Fruit fly (Drosophila melanogaster) whole organism: ENCODE measurements around the gene CG9813.

ENCODE experiments used
- CG8478 ChIP-seq: fragments of >200 bp; optimal IDR thresholded peaks from 2 replicates; lab custom pipeline; 2018; ENCODE audit warnings: inconsistent platforms
- Dll ChIP-seq: fragments of >200 bp; optimal IDR thresholded peaks from 2 replicates; lab custom pipeline; 2017
- EcR ChIP-seq, 2 experiments: fragments of >200 bp; optimal IDR thresholded peaks; 2 replicates each; lab custom pipeline; 2017; ENCODE audit warnings: missing biosample characterization in 2 of 2, missing genetic modification characterization in 2 of 2, missing genetic modification reagents in 2 of 2
- pan ChIP-seq: fragments of >200 bp; optimal IDR thresholded peaks from 2 replicates; lab custom pipeline; 2017
- psq ChIP-seq: fragments of >200 bp; optimal IDR thresholded peaks from 2 replicates; lab custom pipeline; 2017
- usp ChIP-seq: fragments of >200 bp; optimal IDR thresholded peaks from 2 replicates; lab custom pipeline; 2017; ENCODE audit warnings: missing biosample characterization, missing genetic modification characterization, mixed read lengths

DNA sequence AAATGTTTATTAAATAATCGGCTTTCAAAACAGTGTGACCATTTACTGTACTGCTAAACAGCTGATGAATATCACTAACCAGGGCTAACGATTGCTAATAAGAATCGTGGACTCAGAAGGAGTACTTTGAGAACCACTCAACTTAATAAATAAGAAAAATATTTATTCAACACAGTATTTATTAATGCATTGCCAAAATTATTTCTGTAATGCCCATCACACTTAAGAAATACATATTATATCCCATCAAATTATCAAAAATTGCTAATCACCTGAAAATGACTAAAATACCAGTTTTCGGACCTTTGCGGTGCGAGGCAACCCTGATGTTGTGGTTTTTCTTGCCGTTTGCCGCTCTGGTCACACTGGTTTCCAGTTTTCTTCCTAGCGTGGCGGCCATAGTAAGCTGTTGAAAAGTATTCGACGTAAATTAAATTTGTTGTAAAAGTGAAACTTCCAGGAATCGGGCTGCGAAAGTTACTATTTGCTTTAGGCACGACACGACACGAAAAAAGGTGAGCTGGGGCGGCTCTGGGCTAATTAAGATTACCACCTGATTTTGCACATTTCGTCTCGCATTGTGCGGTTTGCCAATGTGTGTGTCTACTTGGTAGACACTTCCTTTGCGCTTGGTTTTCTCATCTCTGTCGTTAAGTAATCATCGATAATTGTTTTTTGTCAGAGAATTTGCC is 2.3 kb upstream of the CG9813 start, which contains the start of the genes mRpS21 and Droj2:
- TF ChIP-seq psq (lab: Kevin White, UChicago) (no peak), Dll (lab: Kevin White, UChicago) (no peak), CG8478 (no peak), usp (no peak), EcR (GFP tag; optimal IDR thresholded peaks at IDR 0.05; lab: Kevin White, UChicago) (no peak), pan (lab: Kevin White, UChicago) (no peak)
